Fruit fly (Drosophila melanogaster): ENCODE measurements around the gene mthl7.
A peak's percentile ranks its signal among the peaks of the same experiment; 100 is the strongest.

The mthl7 gene

DNA sequence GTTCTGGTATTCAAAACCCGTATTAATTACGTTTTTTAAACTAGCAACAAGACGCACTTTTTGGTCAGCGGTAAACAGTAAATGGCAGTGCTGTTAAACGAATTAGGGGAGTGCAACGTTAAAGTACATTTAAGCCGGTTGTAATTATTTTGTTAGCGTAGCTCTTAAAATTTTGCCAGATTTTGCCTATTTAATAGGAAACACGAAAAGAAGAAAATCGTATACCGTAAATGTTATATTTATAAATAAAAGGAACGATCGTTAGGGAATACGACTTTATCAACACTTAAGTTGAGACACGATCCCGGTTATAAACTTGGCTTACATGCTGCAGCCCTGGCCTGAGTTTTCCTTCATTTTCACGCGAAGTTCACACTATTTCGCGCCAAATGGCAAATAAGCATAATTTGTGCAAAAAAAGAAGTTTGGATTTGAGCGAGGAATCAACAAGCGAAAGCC is 42.8 kb downstream of the mthl7 start, which contains the start of the genes Setx and mus301 (continued):
- peak; percentile 69 for TF ChIP-seq CG10462 (GFP tag; optimal IDR thresholded peaks at IDR 0.05)
- peak; percentile 88 for TF ChIP-seq CG12942 (GFP tag; optimal IDR thresholded peaks at IDR 0.05)
- TF ChIP-seq eve (GFP tag; optimal IDR thresholded peaks at IDR 0.05) = no peak
- peak; percentile 95 for TF ChIP-seq CG4617 (GFP tag; optimal IDR thresholded peaks at IDR 0.05; ENCODE audit: borderline replicate concordance)
- peak; percentile 87 for TF ChIP-seq CG11456 (GFP tag; IDR thresholded peaks at IDR 0.05)
- TF ChIP-seq ap (GFP tag; IDR thresholded peaks at IDR 0.05) = peak; percentile 20; the same call in 1 of the 2 replicates
- TF ChIP-seq hbn (GFP tag; IDR thresholded peaks at IDR 0.05; ENCODE audit: partially characterized antibody) = no peak
- TF ChIP-seq CG33213 (GFP tag; optimal IDR thresholded peaks at IDR 0.05) = peak; percentile 90
- no peak for TF ChIP-seq usp (GFP tag; optimal IDR thresholded peaks at IDR 0.05)
- peak; percentile 74 for TF ChIP-seq NC2β (GFP tag; optimal IDR thresholded peaks at IDR 0.05)
- peak; percentile 72 for TF ChIP-seq ssp (GFP tag; IDR thresholded peaks at IDR 0.05)
- no peak for TF ChIP-seq CG6654 (GFP tag; optimal IDR thresholded peaks at IDR 0.05)
- TF ChIP-seq Sin3A (optimal IDR thresholded peaks at IDR 0.05) = peak; percentile 94
- peak; percentile 59 for TF ChIP-seq Six4 (GFP tag; optimal IDR thresholded peaks at IDR 0.05)
- no peak for TF ChIP-seq HLH4C (GFP tag; IDR thresholded peaks at IDR 0.05; ENCODE audit: partially characterized antibody)
- TF ChIP-seq sima (GFP tag; optimal IDR thresholded peaks at IDR 0.05) = peak; percentile 52
- no peak for TF ChIP-seq MESR4 (GFP tag; optimal IDR thresholded peaks at IDR 0.05)
- no peak for TF ChIP-seq pfk (GFP tag; optimal IDR thresholded peaks at IDR 0.05)
- peak; percentile 89 for TF ChIP-seq Hsf (GFP tag; optimal IDR thresholded peaks at IDR 0.05)
- peak; percentile 48 for TF ChIP-seq CG10565 (GFP tag; optimal IDR thresholded peaks at IDR 0.05)
- peak; percentile 77 for TF ChIP-seq az2 (GFP tag; optimal IDR thresholded peaks at IDR 0.05)
- no peak for TF ChIP-seq CG16779 (GFP tag; IDR thresholded peaks at IDR 0.05)
- no peak for TF ChIP-seq sc (optimal IDR thresholded peaks at IDR 0.05)
- peak; percentile 34 for TF ChIP-seq sc (GFP tag; optimal IDR thresholded peaks at IDR 0.05)
- TF ChIP-seq cas (GFP tag; IDR thresholded peaks at IDR 0.05) = peak; percentile 51; the same call in 1 of the 2 replicates
- TF ChIP-seq Hand (GFP tag; optimal IDR thresholded peaks at IDR 0.05) = no peak
- peak in 1 of 2 experiments; percentile 6 for TF ChIP-seq tll (GFP tag; optimal IDR thresholded peaks at IDR 0.05)
- TF ChIP-seq Opbp (GFP tag; IDR thresholded peaks at IDR 0.05; ENCODE audit: partially characterized antibody) = peak; percentile 45; the same call in 1 of the 3 replicates
- TF ChIP-seq Bgb (GFP tag; IDR thresholded peaks at IDR 0.05; ENCODE audit: partially characterized antibody) = no peak
- peak; percentile 61 for TF ChIP-seq CG7987 (GFP tag; optimal IDR thresholded peaks at IDR 0.05)
- TF ChIP-seq CG4360 (GFP tag; IDR thresholded peaks at IDR 0.05) = no peak
- peak; percentile 69 for TF ChIP-seq HHEX (GFP tag; optimal IDR thresholded peaks at IDR 0.05)
- peak; percentile 78 for TF ChIP-seq slou (GFP tag; optimal IDR thresholded peaks at IDR 0.05)
- no peak for TF ChIP-seq gcm (GFP tag; optimal IDR thresholded peaks at IDR 0.05)
- TF ChIP-seq maf-S (GFP tag; optimal IDR thresholded peaks at IDR 0.05) = peak; percentile 79
- peak; percentile 65 for TF ChIP-seq ab (GFP tag; optimal IDR thresholded peaks at IDR 0.05)
- TF ChIP-seq sens (GFP tag) = peak; percentile 96
- peak; percentile 99 for TF ChIP-seq Ets65A (GFP tag)
- no peak for TF ChIP-seq cad (GFP tag; optimal IDR thresholded peaks at IDR 0.05)
- TF ChIP-seq HmgD (GFP tag; optimal IDR thresholded peaks at IDR 0.05) = peak; percentile 88
- no peak for TF ChIP-seq CG14965 (GFP tag; optimal IDR thresholded peaks at IDR 0.05; ENCODE audit: borderline replicate concordance)
- peak; percentile 24; the same call in 1 of the 2 replicates for TF ChIP-seq CG1024 (GFP tag; IDR thresholded peaks at IDR 0.05)
- TF ChIP-seq CG14014 (GFP tag; IDR thresholded peaks at IDR 0.05) = peak; percentile 72
- peak; percentile 65 for TF ChIP-seq kay (GFP tag; optimal IDR thresholded peaks at IDR 0.05)
- peak; percentile 59; the same call in 1 of the 2 replicates for TF ChIP-seq ara (GFP tag; IDR thresholded peaks at IDR 0.05)
- TF ChIP-seq rib (GFP tag; IDR thresholded peaks at IDR 0.05) = peak; percentile 73
- no peak for TF ChIP-seq fru (optimal IDR thresholded peaks at IDR 0.05)
- TF ChIP-seq esg (GFP tag; conservative IDR thresholded peaks at IDR 0.05) = peak; percentile 59
- TF ChIP-seq corto (GFP tag; optimal IDR thresholded peaks at IDR 0.05) = peak; percentile 11
- TF ChIP-seq CG34376 (GFP tag; optimal IDR thresholded peaks at IDR 0.05) = peak; percentile 41
- peak; percentile 71 for TF ChIP-seq emc (GFP tag; optimal IDR thresholded peaks at IDR 0.05)
- peak; percentile 91 for TF ChIP-seq CG30403 (GFP tag; optimal IDR thresholded peaks at IDR 0.05)
